Worm (Caenorhabditis elegans) whole organism, midembryonic: ENCODE data around the gene C06C3.7.

ENCODE experiments used
- T22C8.4 ChIP-seq: fragments of 200-800 bp; sonication (Bioruptor generic); IDR thresholded peaks from 2 replicates; pipeline ENCODE4 v1.3.6; 2022; ENCODE audit warnings: missing genetic modification characterization, missing compliant biosample characterization
- cog-1 ChIP-seq: sonication (generic microtip); optimal IDR thresholded peaks from 2 replicates; lab custom pipeline; 2016; ENCODE audit warnings: missing genetic modification characterization, missing compliant biosample characterization
- flt-1 ChIP-seq: fragments of 200-800 bp; sonication (Bioruptor generic); IDR thresholded peaks from 2 replicates; pipeline ENCODE4 v1.3.6; 2022; ENCODE audit warnings: missing genetic modification characterization, missing compliant biosample characterization
- klf-2 ChIP-seq: fragments of 200-800 bp; sonication (Bioruptor generic); conservative IDR thresholded peaks from 2 replicates; pipeline ENCODE4 v1.3.6; 2022; ENCODE audit warnings: missing genetic modification reagents, missing genetic modification characterization, missing compliant biosample characterization
- med-1 ChIP-seq: sonication (generic microtip); optimal IDR thresholded peaks from 2 replicates; lab custom pipeline; 2017; ENCODE audit warnings: missing genetic modification characterization, mild to moderate bottlenecking, missing compliant biosample characterization, antibody characterized with exemption, missing genetic modification reagents; ENCODE audit not compliant: insufficient read depth
- ref-1 ChIP-seq: fragments of 200-800 bp; sonication (Bioruptor generic); conservative IDR thresholded peaks from 2 replicates; pipeline ENCODE4 v1.3.6; 2022; ENCODE audit warnings: missing genetic modification reagents, missing genetic modification characterization, missing compliant biosample characterization
- tab-1 ChIP-seq: fragments of 200-800 bp; sonication (Bioruptor generic); IDR thresholded peaks from 2 replicates; pipeline ENCODE4 v1.3.6; 2022; ENCODE audit warnings: missing genetic modification characterization, missing compliant biosample characterization
- ztf-23 ChIP-seq: fragments of 200-800 bp; sonication (Bioruptor generic); IDR thresholded peaks from 2 replicates; pipeline ENCODE4 v1.3.6; 2022; ENCODE audit warnings: missing genetic modification reagents, missing genetic modification characterization, missing compliant biosample characterization
- ztf-29 ChIP-seq: fragments of 200-800 bp; sonication (Bioruptor generic); IDR thresholded peaks from 2 replicates; pipeline ENCODE4 v1.3.6; 2022; ENCODE audit warnings: missing genetic modification reagents, missing genetic modification characterization, missing compliant biosample characterization

C06C3.7 gene

DNA sequence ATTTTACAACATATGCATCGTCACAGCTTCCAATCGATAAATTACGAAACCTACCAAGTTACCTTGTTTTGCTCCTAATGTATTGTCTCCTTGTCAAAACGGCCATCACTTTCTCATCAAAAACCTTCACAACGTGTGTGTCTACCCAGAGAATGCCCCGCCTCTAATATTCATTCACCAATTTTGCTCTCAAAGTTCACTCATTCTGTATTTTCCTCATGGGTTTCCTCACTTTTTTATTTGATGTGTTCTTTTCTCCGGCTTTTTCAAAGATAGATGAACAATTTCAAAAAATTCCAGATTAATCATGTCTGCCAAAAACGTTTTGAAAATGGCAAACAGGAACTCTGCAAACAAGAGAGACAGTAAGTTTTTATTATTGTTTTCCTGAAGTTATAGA, at the start of gene C06C3.7:
C06C3.7 (plus strand) TSS at position 301 of the 400 bp plus-strand sequence.
- TF ChIP-seq ztf-29 (GFP tag; lab: Robert Waterston, UW) (no peak), med-1 (no peak), flt-1 (GFP tag; lab: Robert Waterston, UW) (no peak)

DNA sequence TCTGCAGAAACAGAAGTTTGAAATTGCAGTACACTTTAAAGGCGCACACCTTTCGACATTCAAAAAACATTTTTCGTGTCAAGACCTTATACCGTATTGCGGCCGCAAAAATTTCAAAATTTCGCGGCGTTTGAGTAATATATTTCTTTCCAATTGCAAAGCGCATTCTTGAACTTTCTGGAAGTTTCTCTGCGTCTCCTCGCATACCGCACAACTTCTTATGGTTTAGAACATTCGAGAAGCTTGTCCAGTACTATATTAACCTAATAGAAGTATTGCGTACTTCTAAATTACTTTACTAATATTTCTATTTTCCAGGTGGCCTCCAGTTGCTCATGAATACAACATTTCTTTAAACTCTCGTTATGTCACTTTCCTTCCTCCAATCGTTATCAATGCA, 48.7 kb upstream of the C06C3.7 start:
- TF ChIP-seq tab-1 (no peak), klf-2 (GFP tag; lab: Robert Waterston, UW) (no peak), med-1 (no peak), cog-1 (tag; lab: Kevin White, UChicago) (no peak), ztf-23 (GFP tag; lab: Robert Waterston, UW) (no peak)

- TF ChIP-seq klf-2 (GFP tag; lab: Robert Waterston, UW) (no peak), cog-1 (tag; lab: Kevin White, UChicago) (no peak), ref-1 (GFP tag; lab: Robert Waterston, UW) (no peak), ztf-23 (GFP tag; lab: Robert Waterston, UW) (no peak), ztf-29 (GFP tag; lab: Robert Waterston, UW) (no peak), T22C8.4 (GFP tag; lab: Robert Waterston, UW) (no peak), flt-1 (GFP tag; lab: Robert Waterston, UW) (no peak), med-1 (no peak), tab-1 (no peak)
Measured at ce11 chrII:9338859-9339258, 46.5 kb upstream of the C06C3.7 start, which contains the start of gene ttll-12. ttll-12 (plus strand) TSS chrII:9338997.

DNA sequence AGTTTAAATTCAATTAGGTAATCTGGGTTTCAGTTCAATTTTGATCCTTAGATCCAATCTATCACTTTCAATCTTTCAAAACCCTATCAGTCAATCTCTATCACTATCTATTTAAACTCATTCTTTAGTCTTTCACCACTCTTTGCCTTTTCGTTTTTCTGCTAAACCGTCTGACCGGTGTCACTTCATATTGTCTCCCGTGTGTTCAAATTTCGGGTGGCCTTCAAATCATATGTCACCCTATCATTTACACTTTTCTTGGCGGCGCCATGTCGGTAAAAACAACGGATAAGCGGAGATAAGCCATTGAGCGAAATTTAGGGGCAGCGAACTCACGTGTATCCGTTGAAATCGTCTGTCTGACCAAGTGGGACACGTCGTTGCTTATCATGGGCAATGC, 41.4 kb upstream of the C06C3.7 start:
- TF ChIP-seq ztf-29 (GFP tag; lab: Robert Waterston, UW): no peak
- no peak for TF ChIP-seq tab-1
- no peak for TF ChIP-seq T22C8.4 (GFP tag; lab: Robert Waterston, UW)
- TF ChIP-seq flt-1 (GFP tag; lab: Robert Waterston, UW): no peak
- TF ChIP-seq klf-2 (GFP tag; lab: Robert Waterston, UW): no peak
- no peak for TF ChIP-seq cog-1 (tag; lab: Kevin White, UChicago)
- TF ChIP-seq ref-1 (GFP tag; lab: Robert Waterston, UW): no peak
- no peak for TF ChIP-seq med-1
- no peak for TF ChIP-seq ztf-23 (GFP tag; lab: Robert Waterston, UW)

ce11 chrII:9345116-9345515, 40.2 kb upstream of the C06C3.7 start:
- TF ChIP-seq ztf-23 (GFP tag; lab: Robert Waterston, UW) (no peak), cog-1 (tag; lab: Kevin White, UChicago) (no peak), med-1 (no peak), T22C8.4 (GFP tag; lab: Robert Waterston, UW) (no peak), ref-1 (GFP tag; lab: Robert Waterston, UW) (no peak), flt-1 (GFP tag; lab: Robert Waterston, UW) (no peak), tab-1 (no peak), klf-2 (GFP tag; lab: Robert Waterston, UW) (no peak), ztf-29 (GFP tag; lab: Robert Waterston, UW) (no peak)

ce11 chrII:9345794-9346193, 39.5 kb upstream of the C06C3.7 start:
- TF ChIP-seq cog-1 (tag; lab: Kevin White, UChicago): no peak
- no peak for TF ChIP-seq ref-1 (GFP tag; lab: Robert Waterston, UW)
- TF ChIP-seq ztf-23 (GFP tag; lab: Robert Waterston, UW): no peak
- no peak for TF ChIP-seq klf-2 (GFP tag; lab: Robert Waterston, UW)
- TF ChIP-seq ztf-29 (GFP tag; lab: Robert Waterston, UW): no peak
- no peak for TF ChIP-seq T22C8.4 (GFP tag; lab: Robert Waterston, UW)
- TF ChIP-seq flt-1 (GFP tag; lab: Robert Waterston, UW): no peak
- no peak for TF ChIP-seq med-1
- TF ChIP-seq tab-1: no peak

- TF ChIP-seq T22C8.4 (GFP tag; lab: Robert Waterston, UW): no peak
- no peak for TF ChIP-seq klf-2 (GFP tag; lab: Robert Waterston, UW)
- TF ChIP-seq flt-1 (GFP tag; lab: Robert Waterston, UW): no peak
- no peak for TF ChIP-seq cog-1 (tag; lab: Kevin White, UChicago)
- no peak for TF ChIP-seq ztf-29 (GFP tag; lab: Robert Waterston, UW)
- no peak for TF ChIP-seq ztf-23 (GFP tag; lab: Robert Waterston, UW)
- TF ChIP-seq tab-1: no peak
- TF ChIP-seq ref-1 (GFP tag; lab: Robert Waterston, UW): no peak
Measured at ce11 chrII:9346490-9346889, 38.9 kb upstream of the C06C3.7 start, which contains the start of gene F42A8.1. F42A8.1 (minus strand) TSS chrII:9346590.

DNA sequence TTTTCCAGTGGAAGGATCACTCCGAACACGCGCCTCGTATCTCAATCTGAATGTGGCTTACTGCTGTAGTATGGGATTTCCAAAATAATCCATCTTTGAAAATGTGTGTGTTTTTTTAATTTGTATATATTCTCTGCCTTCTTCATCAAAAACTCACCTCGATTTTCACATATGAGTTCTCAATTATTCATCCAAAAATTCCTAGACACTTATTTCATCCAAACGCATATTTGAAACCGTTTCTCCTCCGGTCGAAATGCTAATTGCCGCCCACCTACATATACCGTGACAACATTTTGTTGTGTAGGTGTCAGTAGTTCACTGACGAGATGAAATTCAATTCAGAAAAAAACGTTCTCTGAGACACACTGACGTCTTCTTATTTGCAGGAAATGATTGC, 37.9 kb upstream of the C06C3.7 start:
- TF ChIP-seq ref-1 (GFP tag; lab: Robert Waterston, UW) (no peak), ztf-23 (GFP tag; lab: Robert Waterston, UW) (no peak), T22C8.4 (GFP tag; lab: Robert Waterston, UW) (no peak), flt-1 (GFP tag; lab: Robert Waterston, UW) (no peak), med-1 (no peak), ztf-29 (GFP tag; lab: Robert Waterston, UW) (no peak), cog-1 (tag; lab: Kevin White, UChicago) (no peak), tab-1 (no peak), klf-2 (GFP tag; lab: Robert Waterston, UW) (no peak)

DNA sequence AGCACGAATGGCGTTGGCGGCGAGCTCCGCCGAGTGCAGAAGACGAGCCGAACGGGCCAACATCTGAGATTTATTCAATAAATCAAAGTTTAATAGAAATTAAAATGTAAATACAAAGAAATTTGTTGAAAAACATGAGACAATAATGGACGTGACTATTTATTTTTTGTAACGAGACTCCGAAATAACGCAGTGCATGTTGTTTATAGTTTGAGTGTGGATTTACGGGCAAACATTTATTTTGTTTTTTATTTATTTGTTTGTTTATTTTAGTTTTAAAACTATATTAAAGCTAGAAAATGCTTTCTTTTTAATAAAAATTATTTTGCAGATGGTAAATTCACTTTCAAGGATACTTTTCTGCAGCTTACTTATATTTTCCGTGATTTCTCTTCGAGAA, 32.7 kb upstream of the C06C3.7 start, which contains the start of the genes sdhb-1 and cup-15:
sdhb-1 (minus strand) TSS at position 63 of the 400 bp plus-strand sequence.
cup-15 (plus strand) TSS at position 332 of the 400 bp plus-strand sequence.
- no peak for TF ChIP-seq flt-1 (GFP tag; lab: Robert Waterston, UW)
- TF ChIP-seq ref-1 (GFP tag; lab: Robert Waterston, UW): no peak
- TF ChIP-seq T22C8.4 (GFP tag; lab: Robert Waterston, UW): no peak

DNA sequence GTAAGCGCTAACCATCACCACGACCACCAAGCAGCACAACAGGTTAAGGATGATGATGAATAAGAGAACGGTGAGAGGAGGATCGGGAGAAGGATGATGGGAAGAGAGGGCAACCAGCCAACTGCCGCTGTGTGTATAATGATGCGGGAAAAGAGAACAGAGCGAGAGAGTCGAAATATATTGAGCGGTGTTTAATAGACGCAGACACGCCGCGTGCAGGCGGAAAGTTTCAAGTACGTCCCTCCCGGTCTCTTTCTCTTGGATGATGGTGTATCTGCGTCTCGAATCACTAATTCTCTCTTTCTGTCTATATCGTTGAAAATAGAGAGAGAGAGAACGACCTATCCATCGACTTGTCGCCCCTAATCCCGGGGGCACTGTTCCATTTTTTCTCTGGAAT, 28.6 kb upstream of the C06C3.7 start:
- TF ChIP-seq ztf-29 (GFP tag; lab: Robert Waterston, UW) (no peak), cog-1 (tag; lab: Kevin White, UChicago) (peak; percentile 27)
